Fruit fly (Drosophila melanogaster) whole organism, prepupa: ENCODE measurements around the gene CG34281.

Experiments used
- Blimp-1 ChIP-seq: fragments of 200-800 bp; sonication (Bioruptor generic); optimal IDR thresholded peaks from 3 replicates; lab custom pipeline; 2017; ENCODE audit warnings: missing biosample characterization, missing genetic modification characterization, mild to moderate bottlenecking, moderate library complexity, missing genetic modification reagents
- CG10631 ChIP-seq: fragments of 200-800 bp; sonication (Bioruptor generic); optimal IDR thresholded peaks from 2 replicates; lab custom pipeline; 2016; ENCODE audit warnings: missing biosample characterization, missing genetic modification characterization
- CG10669 ChIP-seq: fragments of 200-800 bp; sonication (Bioruptor generic); optimal IDR thresholded peaks from 3 replicates; lab custom pipeline; 2018; ENCODE audit warnings: missing biosample characterization, mild to moderate bottlenecking, missing genetic modification characterization, moderate library complexity
- CG11294 ChIP-seq: fragments of 200-800 bp; sonication (Bioruptor generic); IDR thresholded peaks from 2 replicates; pipeline ENCODE4 v1.3.6; 2022; ENCODE audit warnings: missing biosample characterization, missing genetic modification characterization
- CG11762 ChIP-seq: fragments of 200-800 bp; sonication (Bioruptor generic); optimal IDR thresholded peaks from 3 replicates; lab custom pipeline; 2016; ENCODE audit warnings: missing biosample characterization, missing genetic modification characterization; ENCODE audit not compliant: insufficient read depth
- CG11902 ChIP-seq: fragments of 200-800 bp; sonication (Bioruptor generic); optimal IDR thresholded peaks from 3 replicates; lab custom pipeline; 2016; ENCODE audit warnings: missing biosample characterization, missing genetic modification characterization
- CG16779 ChIP-seq: fragments of 200-800 bp; sonication (Bioruptor generic); optimal IDR thresholded peaks from 3 replicates; lab custom pipeline; 2017; ENCODE audit warnings: missing biosample characterization, mild to moderate bottlenecking, missing genetic modification characterization
- CG3032 ChIP-seq: fragments of 200-800 bp; optimal IDR thresholded peaks from 2 replicates; lab custom pipeline; 2019; ENCODE audit warnings: missing biosample characterization, mild to moderate bottlenecking, missing genetic modification characterization, moderate library complexity
- CG31627 ChIP-seq: fragments of 200-800 bp; sonication (Bioruptor generic); optimal IDR thresholded peaks from 3 replicates; lab custom pipeline; 2016; ENCODE audit warnings: missing biosample characterization, missing genetic modification characterization
- CG32006 ChIP-seq: fragments of 200-800 bp; sonication (Bioruptor generic); optimal IDR thresholded peaks from 3 replicates; lab custom pipeline; 2017; ENCODE audit warnings: missing biosample characterization, mild to moderate bottlenecking, missing genetic modification characterization
- CG34406 ChIP-seq: fragments of 200-800 bp; sonication (Bioruptor generic); optimal IDR thresholded peaks from 3 replicates; lab custom pipeline; 2016; ENCODE audit warnings: missing biosample characterization, missing genetic modification characterization
- CG3919 ChIP-seq: fragments of 200-800 bp; sonication (Bioruptor generic); optimal IDR thresholded peaks from 3 replicates; lab custom pipeline; 2016; ENCODE audit warnings: missing biosample characterization, missing genetic modification characterization
- CG6276 ChIP-seq: fragments of 200-800 bp; sonication (Bioruptor generic); optimal IDR thresholded peaks from 2 replicates; lab custom pipeline; 2017; ENCODE audit warnings: missing biosample characterization, mild to moderate bottlenecking, missing genetic modification characterization
- CG8319 ChIP-seq: fragments of 200-800 bp; sonication (Bioruptor generic); optimal IDR thresholded peaks from 3 replicates; lab custom pipeline; 2016; ENCODE audit warnings: missing biosample characterization, missing genetic modification characterization
- CG8632 ChIP-seq: fragments of 200-800 bp; sonication (Bioruptor generic); optimal IDR thresholded peaks from 3 replicates; lab custom pipeline; 2016; ENCODE audit warnings: missing biosample characterization, missing genetic modification characterization
- CG9139 ChIP-seq: fragments of 200-800 bp; sonication (Bioruptor generic); optimal IDR thresholded peaks from 3 replicates; lab custom pipeline; 2017; ENCODE audit warnings: missing biosample characterization, mild to moderate bottlenecking, missing genetic modification characterization
- Eip78C ChIP-seq: fragments of 200-800 bp; sonication (Bioruptor generic); peaks from one replicate; lab custom pipeline; 2016; ENCODE audit warnings: missing biosample characterization, missing genetic modification characterization
- Ets96B ChIP-seq: fragments of 200-800 bp; optimal IDR thresholded peaks from 2 replicates; lab custom pipeline; 2019; ENCODE audit warnings: missing biosample characterization, mild to moderate bottlenecking, missing genetic modification characterization, moderate library complexity
- Hr4 ChIP-seq: fragments of 200-800 bp; sonication (Bioruptor generic); optimal IDR thresholded peaks from 3 replicates; lab custom pipeline; 2016; ENCODE audit warnings: missing biosample characterization, missing genetic modification characterization
- Lpt ChIP-seq: fragments of 200-800 bp; sonication (Bioruptor generic); optimal IDR thresholded peaks from 3 replicates; lab custom pipeline; 2016; ENCODE audit warnings: missing biosample characterization, missing genetic modification characterization
- Met ChIP-seq: fragments of 200-800 bp; sonication (Bioruptor generic); optimal IDR thresholded peaks from 3 replicates; lab custom pipeline; 2016; ENCODE audit warnings: missing biosample characterization, missing genetic modification characterization
- Sox102F ChIP-seq: fragments of 200-800 bp; sonication (Bioruptor generic); optimal IDR thresholded peaks from 2 replicates; lab custom pipeline; 2016; ENCODE audit warnings: missing biosample characterization, mild to moderate bottlenecking, missing genetic modification characterization
- Sox14 ChIP-seq: fragments of 200-800 bp; sonication (Bioruptor generic); optimal IDR thresholded peaks from 3 replicates; lab custom pipeline; 2016; ENCODE audit warnings: missing biosample characterization, missing genetic modification characterization
- Sox15 ChIP-seq: fragments of 200-800 bp; sonication (Bioruptor generic); optimal IDR thresholded peaks from 3 replicates; lab custom pipeline; 2016; ENCODE audit warnings: missing biosample characterization, missing genetic modification characterization
- achi ChIP-seq: fragments of 200-800 bp; sonication (Bioruptor generic); optimal IDR thresholded peaks from 3 replicates; lab custom pipeline; 2016; ENCODE audit warnings: missing biosample characterization, missing genetic modification characterization
- cyc ChIP-seq: fragments of 200-800 bp; sonication (Bioruptor generic); optimal IDR thresholded peaks from 3 replicates; lab custom pipeline; 2016; ENCODE audit warnings: missing biosample characterization, missing genetic modification characterization
- dsx ChIP-seq: fragments of 200-800 bp; optimal IDR thresholded peaks from 3 replicates; lab custom pipeline; 2019; ENCODE audit warnings: missing biosample characterization, mild to moderate bottlenecking, missing genetic modification characterization, moderate library complexity; ENCODE audit not compliant: poor library complexity, severe bottlenecking
- eg ChIP-seq: fragments of 200-800 bp; sonication (Bioruptor generic); IDR thresholded peaks from 3 replicates; pipeline ENCODE4 v1.3.6; 2022; ENCODE audit warnings: missing biosample characterization, missing genetic modification characterization
- esn ChIP-seq: fragments of 200-800 bp; sonication (Bioruptor generic); optimal IDR thresholded peaks from 2 replicates; lab custom pipeline; 2016; ENCODE audit warnings: missing biosample characterization, mild to moderate bottlenecking, missing genetic modification characterization, moderate library complexity
- fd85E ChIP-seq: fragments of 200-800 bp; sonication (Bioruptor generic); optimal IDR thresholded peaks from 3 replicates; lab custom pipeline; 2016; ENCODE audit warnings: missing biosample characterization, missing genetic modification characterization
- fkh ChIP-seq: fragments of 200-800 bp; sonication (Bioruptor generic); optimal IDR thresholded peaks from 3 replicates; lab custom pipeline; 2017; ENCODE audit warnings: missing biosample characterization, mild to moderate bottlenecking, missing genetic modification characterization, moderate library complexity
- lz ChIP-seq: fragments of 200-800 bp; sonication (Bioruptor generic); optimal IDR thresholded peaks from 3 replicates; lab custom pipeline; 2016; ENCODE audit warnings: missing biosample characterization, missing genetic modification characterization
- salr ChIP-seq, 2 experiments: fragments of 200-800 bp; sonication (Bioruptor generic); optimal IDR thresholded peaks; 3 replicates each; lab custom pipeline; 2016 to 2018; ENCODE audit warnings: missing biosample characterization in 2 of 2, missing genetic modification characterization in 2 of 2, mild to moderate bottlenecking in 1 of 2
- spab ChIP-seq: fragments of 200-800 bp; sonication (Bioruptor generic); optimal IDR thresholded peaks from 2 replicates; lab custom pipeline; 2017; ENCODE audit warnings: missing biosample characterization, mild to moderate bottlenecking, missing genetic modification characterization, missing genetic modification reagents
- ss ChIP-seq, 2 experiments: fragments of 200-800 bp; sonication (Bioruptor generic); optimal IDR thresholded peaks; 2 replicates in 1 of 2; 3 replicates in 1 of 2; lab custom pipeline; 2017 to 2018; ENCODE audit warnings: mild to moderate bottlenecking in 2 of 2, missing biosample characterization in 2 of 2, missing genetic modification characterization in 2 of 2, moderate library complexity in 1 of 2
- svp ChIP-seq: fragments of 200-800 bp; sonication (Bioruptor generic); peaks from one replicate; lab custom pipeline; 2016; ENCODE audit warnings: missing biosample characterization, missing genetic modification characterization
- topi ChIP-seq: fragments of 200-800 bp; sonication (Bioruptor generic); optimal IDR thresholded peaks from 3 replicates; lab custom pipeline; 2016; ENCODE audit warnings: missing biosample characterization, missing genetic modification characterization

Gene CG34281

dm6 chr3R:17630417-17630816 is 17.7 kb downstream of the CG34281 start, which contains the start of gene CG43175:
TSS of gene CG43175 (plus strand) at chr3R:17630717.
- TF ChIP-seq Eip78C (GFP tag; lab: Kevin White, UChicago) (no peak), ss (GFP tag; optimal IDR thresholded peaks at IDR 0.05; lab: Kevin White, UChicago) (no peak), topi (GFP tag; lab: Kevin White, UChicago) (no peak), CG10631 (GFP tag; lab: Kevin White, UChicago) (no peak), CG11294 (GFP tag; lab: Robert Waterston, UW) (no peak), Met (no peak), CG6276 (GFP tag; lab: Kevin White, UChicago) (no peak), CG10669 (no peak), CG11902 (no peak), CG16779 (no peak)

dm6 chr3R:17631176-17631865 is 18.6 kb downstream of the CG34281 start:
- TF ChIP-seq salr (GFP tag; optimal IDR thresholded peaks at IDR 0.05; lab: Kevin White, UChicago) (no peak), dsx (GFP tag; lab: Kevin White, UChicago) (no peak), CG3032 (tag; lab: Kevin White, UChicago) (no peak), CG31627 (GFP tag; lab: Kevin White, UChicago) (no peak), svp (GFP tag; lab: Kevin White, UChicago) (peak; percentile 44), Ets96B (tag; lab: Kevin White, UChicago) (no peak), Sox15 (GFP tag; lab: Kevin White, UChicago) (no peak), fkh (GFP tag; lab: Kevin White, UChicago) (no peak), eg (GFP tag; lab: Robert Waterston, UW) (no peak), CG11762 (GFP tag; lab: Kevin White, UChicago) (no peak), Hr4 (no peak), Eip78C (GFP tag; lab: Kevin White, UChicago) (peak; percentile 81), Sox14 (no peak), esn (GFP tag; lab: Kevin White, UChicago) (no peak), fd85E (GFP tag; lab: Kevin White, UChicago) (no peak)
- TF ChIP-seq, all 60 proteins: peak for 2

dm6 chr3R:17644019-17644418 is 31.3 kb downstream of the CG34281 start:
- TF ChIP-seq Sox102F (GFP tag; lab: Kevin White, UChicago) (no peak), svp (GFP tag; lab: Kevin White, UChicago) (peak; percentile 77), Sox15 (GFP tag; lab: Kevin White, UChicago) (no peak)

dm6 chr3R:17645239-17645638 is 32.6 kb downstream of the CG34281 start:
- TF ChIP-seq CG10669, result no peak
- TF ChIP-seq CG8632 (GFP tag; lab: Kevin White, UChicago), result no peak
- TF ChIP-seq CG3032 (tag; lab: Kevin White, UChicago), result no peak
- no peak for TF ChIP-seq fkh (GFP tag; lab: Kevin White, UChicago)
- no peak for TF ChIP-seq spab (GFP tag; lab: Kevin White, UChicago)
- TF ChIP-seq eg (GFP tag; lab: Robert Waterston, UW), result no peak
- TF ChIP-seq lz (GFP tag; lab: Kevin White, UChicago), result no peak
- no peak for TF ChIP-seq CG6276 (GFP tag; lab: Kevin White, UChicago)
- no peak for TF ChIP-seq CG32006 (GFP tag; lab: Kevin White, UChicago)
- no peak for TF ChIP-seq Blimp-1 (GFP tag; lab: Kevin White, UChicago)
- TF ChIP-seq CG34406 (GFP tag; lab: Kevin White, UChicago), result no peak
- no peak for TF ChIP-seq Lpt (GFP tag; lab: Kevin White, UChicago)
- no peak for TF ChIP-seq salr (GFP tag; optimal IDR thresholded peaks at IDR 0.05; lab: Kevin White, UChicago)
- TF ChIP-seq CG8319, result no peak
- no peak for TF ChIP-seq cyc (GFP tag; lab: Kevin White, UChicago)
- no peak for TF ChIP-seq achi (GFP tag; lab: Kevin White, UChicago)
- TF ChIP-seq CG11902, result no peak
- TF ChIP-seq CG11294 (GFP tag; lab: Robert Waterston, UW), result no peak
- no peak for TF ChIP-seq CG9139 (GFP tag; lab: Kevin White, UChicago)
- no peak for TF ChIP-seq CG3919 (GFP tag; lab: Kevin White, UChicago)
